Fruit fly (Drosophila melanogaster): ENCODE data around the gene PNUTS.

The PNUTS gene

DNA sequence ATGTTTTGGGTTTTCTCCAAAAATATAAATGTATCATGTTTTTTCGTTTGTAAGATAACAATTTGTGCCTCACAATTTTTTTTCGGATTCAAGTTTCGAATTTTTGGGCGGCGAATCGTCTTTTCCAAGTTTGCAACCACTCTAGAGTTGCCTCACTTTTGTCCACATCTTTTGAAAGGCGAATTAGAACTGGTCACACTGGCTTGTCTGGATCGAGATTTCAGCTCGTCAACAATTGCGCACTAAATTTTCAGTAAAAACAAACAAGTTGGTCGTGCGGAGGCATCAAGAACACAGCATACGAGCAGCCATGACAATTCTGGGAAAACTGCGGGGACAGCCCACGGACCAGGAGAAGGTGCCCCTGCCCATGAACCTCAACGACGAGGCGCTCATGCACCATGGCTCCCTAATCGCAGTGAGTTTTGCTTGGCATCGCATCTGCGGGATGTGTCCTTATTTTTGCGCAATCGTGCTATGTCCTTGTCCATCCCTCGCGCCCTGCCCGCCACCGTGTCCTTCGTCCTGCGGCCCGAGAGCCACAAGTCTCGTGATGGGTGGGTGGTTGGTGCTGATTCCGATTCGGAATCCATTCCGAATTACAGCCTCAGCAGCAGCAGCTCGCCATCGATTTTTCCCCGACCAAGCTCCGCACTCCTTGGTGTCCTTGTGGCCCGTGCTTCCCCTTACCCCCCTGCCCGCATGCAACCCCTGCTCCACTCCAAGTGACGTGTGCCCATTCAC lies 48.9 kb upstream of the PNUTS start, which contains the start of gene CG3662 (continued):
- peak; percentile 99 for TF ChIP-seq onecut (GFP tag; IDR thresholded peaks at IDR 0.05)
- TF ChIP-seq sna (GFP tag; IDR thresholded peaks at IDR 0.05; ENCODE audit: partially characterized antibody), result no peak
- peak; percentile 43; the same call in 1 of the 3 replicates for TF ChIP-seq CG34422 (GFP tag; IDR thresholded peaks at IDR 0.05)
- TF ChIP-seq abd-A (tag; optimal IDR thresholded peaks at IDR 0.05), result no peak
- no peak for TF ChIP-seq row (GFP tag; IDR thresholded peaks at IDR 0.05)
- no peak for TF ChIP-seq CG8089 (GFP tag; optimal IDR thresholded peaks at IDR 0.05)
- TF ChIP-seq esg (GFP tag; conservative IDR thresholded peaks at IDR 0.05), result no peak
- peak; percentile 67 for TF ChIP-seq cwo (GFP tag; optimal IDR thresholded peaks at IDR 0.05)
- no peak for TF ChIP-seq bab2 (GFP tag; optimal IDR thresholded peaks at IDR 0.05)
- no peak for TF ChIP-seq stc (GFP tag; IDR thresholded peaks at IDR 0.05)
- TF ChIP-seq CG3281 (GFP tag; optimal IDR thresholded peaks at IDR 0.05), result no peak
- peak; percentile 22 for TF ChIP-seq B-H2 (GFP tag; optimal IDR thresholded peaks at IDR 0.05)
- TF ChIP-seq wek (GFP tag; optimal IDR thresholded peaks at IDR 0.05), result no peak
- TF ChIP-seq HLHmδ (GFP tag; optimal IDR thresholded peaks at IDR 0.05), result peak; percentile 11
- peak; percentile 33 for TF ChIP-seq gro (GFP tag; optimal IDR thresholded peaks at IDR 0.05)
- TF ChIP-seq CG2202 (tag; optimal IDR thresholded peaks at IDR 0.05), result no peak
- TF ChIP-seq twi (tag; optimal IDR thresholded peaks at IDR 0.05), result peak; percentile 5
- TF ChIP-seq CG32532 (GFP tag; IDR thresholded peaks at IDR 0.05), result no peak
- TF ChIP-seq kni (GFP tag; optimal IDR thresholded peaks at IDR 0.05), result no peak
- TF ChIP-seq unc-4 (GFP tag; IDR thresholded peaks at IDR 0.05; ENCODE audit: partially characterized antibody), result no peak
- peak; percentile 17 for TF ChIP-seq CG12391 (tag; optimal IDR thresholded peaks at IDR 0.05)
- no peak for TF ChIP-seq CG8281 (tag; optimal IDR thresholded peaks at IDR 0.05)
- TF ChIP-seq CG15514 (GFP tag; optimal IDR thresholded peaks at IDR 0.05), result peak; percentile 87
- no peak for TF ChIP-seq tap (tag; optimal IDR thresholded peaks at IDR 0.05)
- peak; percentile 40; the same call in 1 of the 3 replicates for TF ChIP-seq knrl (GFP tag; IDR thresholded peaks at IDR 0.05; ENCODE audit: partially characterized antibody)
- peak; percentile 46 for TF ChIP-seq CG34376 (GFP tag; optimal IDR thresholded peaks at IDR 0.05)
- TF ChIP-seq CG2116 (GFP tag; optimal IDR thresholded peaks at IDR 0.05), result peak; percentile 65
- TF ChIP-seq stwl (tag; optimal IDR thresholded peaks at IDR 0.05), result peak; percentile 69
- peak; percentile 97 for TF ChIP-seq gfzf (GFP tag; optimal IDR thresholded peaks at IDR 0.05)
- peak; percentile 72; the same call in 2 of the 3 replicates for TF ChIP-seq ci (GFP tag; IDR thresholded peaks at IDR 0.05)
- TF ChIP-seq TFAM (GFP tag; optimal IDR thresholded peaks at IDR 0.05), result no peak
- peak; percentile 20 for TF ChIP-seq Nf-YC (tag; optimal IDR thresholded peaks at IDR 0.05)
- peak; percentile 33 for TF ChIP-seq Fer1 (GFP tag; optimal IDR thresholded peaks at IDR 0.05)
- peak; percentile 98 for TF ChIP-seq Dp (GFP tag; optimal IDR thresholded peaks at IDR 0.05)
- no peak for TF ChIP-seq Xrp1 (GFP tag; IDR thresholded peaks at IDR 0.05)
- TF ChIP-seq CG2712 (tag; optimal IDR thresholded peaks at IDR 0.05), result peak; percentile 29
- peak; percentile 39 for TF ChIP-seq CoRest (tag; optimal IDR thresholded peaks at IDR 0.05)
- TF ChIP-seq odd (GFP tag; optimal IDR thresholded peaks at IDR 0.05), result no peak
- TF ChIP-seq vvl (GFP tag; IDR thresholded peaks at IDR 0.05), result 0 out of 2 replicates have a peak, but pooled peaks have one; percentile 24
- TF ChIP-seq Dll (GFP tag; IDR thresholded peaks at IDR 0.05; ENCODE audit: partially characterized antibody), result peak; percentile 49; the same call in 2 of the 4 replicates
- peak; percentile 0 for TF ChIP-seq CG18764 (GFP tag; optimal IDR thresholded peaks at IDR 0.05)
- TF ChIP-seq CG42726 (GFP tag; IDR thresholded peaks at IDR 0.05; ENCODE audit: partially characterized antibody), result peak; percentile 49; the same call in 1 of the 2 replicates
- TF ChIP-seq CHES-1-like (GFP tag; optimal IDR thresholded peaks at IDR 0.05), result no peak
- peak; percentile 46; the same call in 1 of the 2 replicates for TF ChIP-seq amos (GFP tag; IDR thresholded peaks at IDR 0.05; ENCODE audit: partially characterized antibody)
- no peak for TF ChIP-seq CG4404 (GFP tag; IDR thresholded peaks at IDR 0.05)
- no peak for TF ChIP-seq CG7357 (GFP tag; IDR thresholded peaks at IDR 0.05)
- TF ChIP-seq wor (GFP tag; IDR thresholded peaks at IDR 0.05), result no peak
- TF ChIP-seq Lpt (GFP tag; optimal IDR thresholded peaks at IDR 0.05), result no peak

All from whole organism, embryonic.